Worm (Caenorhabditis elegans): ENCODE data around the gene fbxa-25.

- TF ChIP-seq ztf-11 (tag; optimal IDR thresholded peaks at IDR 0.05), result no peak
- TF ChIP-seq lin-13 (tag; optimal IDR thresholded peaks at IDR 0.05), result no peak
Measured at ce11 chrIII:1311367-1311766, 37.9 kb downstream of the fbxa-25 start.

Measured in whole organism, mixed stage, embryonic.